Fruit fly (Drosophila melanogaster) whole organism, embryonic: ENCODE measurements around the gene CG13380.

Source experiments
- Atf6 ChIP-seq: fragments of 200-800 bp; sonication (Bioruptor generic); IDR thresholded peaks from 2 replicates; pipeline ENCODE4 v1.3.6; 2022; ENCODE audit warnings: missing biosample characterization, missing genetic modification characterization
- BEAF-32 ChIP-seq: fragments of 200-800 bp; sonication (Bioruptor generic); optimal IDR thresholded peaks from 3 replicates; lab custom pipeline; 2017; ENCODE audit warnings: missing biosample characterization, missing genetic modification characterization, mild to moderate bottlenecking, moderate library complexity, missing genetic modification reagents
- Bgb ChIP-seq: fragments of 200-800 bp; sonication (Bioruptor generic); IDR thresholded peaks from 2 replicates; pipeline ENCODE4 v1.3.6; 2022; ENCODE audit warnings: missing biosample characterization, missing genetic modification characterization; ENCODE audit not compliant: partially characterized antibody
- CG11093 ChIP-seq: fragments of 200-800 bp; sonication (Bioruptor generic); IDR thresholded peaks from 3 replicates; pipeline ENCODE4 v1.3.6; 2022; ENCODE audit warnings: missing biosample characterization, missing genetic modification characterization
- CG11247 ChIP-seq: fragments of 200-800 bp; sonication (Bioruptor generic); IDR thresholded peaks from 2 replicates; pipeline ENCODE4 v1.3.6; 2022; ENCODE audit warnings: missing biosample characterization, missing genetic modification characterization
- CG11723 ChIP-seq: fragments of 200-800 bp; sonication (Bioruptor generic); optimal IDR thresholded peaks from 2 replicates; lab custom pipeline; 2017; ENCODE audit warnings: missing biosample characterization, mild to moderate bottlenecking, missing genetic modification characterization
- CG12744 ChIP-seq: fragments of 200-800 bp; sonication (Bioruptor generic); optimal IDR thresholded peaks from 2 replicates; lab custom pipeline; 2016; ENCODE audit warnings: missing biosample characterization, missing genetic modification characterization
- CG14710 ChIP-seq: fragments of 200-800 bp; sonication (Bioruptor generic); optimal IDR thresholded peaks from 3 replicates; lab custom pipeline; 2019; ENCODE audit warnings: missing biosample characterization, mild to moderate bottlenecking, missing genetic modification characterization, moderate library complexity
- CG1603 ChIP-seq: fragments of 200-800 bp; sonication (Bioruptor generic); optimal IDR thresholded peaks from 2 replicates; lab custom pipeline; 2019; ENCODE audit warnings: missing biosample characterization, mild to moderate bottlenecking, missing genetic modification characterization, moderate library complexity
- CG16813 ChIP-seq: fragments of 200-800 bp; sonication (Bioruptor generic); IDR thresholded peaks from 3 replicates; pipeline ENCODE4 v1.3.6; 2022; ENCODE audit warnings: missing biosample characterization, missing genetic modification characterization; ENCODE audit not compliant: partially characterized antibody
- CG17829 ChIP-seq: fragments of 200-800 bp; optimal IDR thresholded peaks from 2 replicates; lab custom pipeline; 2019; ENCODE audit warnings: missing biosample characterization, mild to moderate bottlenecking, missing genetic modification characterization, moderate library complexity
- CG2116 ChIP-seq: fragments of 200-800 bp; sonication (Bioruptor generic); optimal IDR thresholded peaks from 3 replicates; lab custom pipeline; 2018; ENCODE audit warnings: missing biosample characterization, mild to moderate bottlenecking, missing genetic modification characterization
- CG2199 ChIP-seq: fragments of 200-800 bp; sonication (Bioruptor generic); IDR thresholded peaks from 3 replicates; pipeline ENCODE4 v1.3.6; 2022; ENCODE audit warnings: missing biosample characterization, missing genetic modification characterization
- CG34422 ChIP-seq: fragments of 200-800 bp; sonication (Bioruptor generic); IDR thresholded peaks from 3 replicates; pipeline ENCODE4 v1.3.6; 2022; ENCODE audit warnings: missing biosample characterization, missing genetic modification characterization
- CG3847 ChIP-seq: fragments of 200-800 bp; sonication (Bioruptor generic); IDR thresholded peaks from 2 replicates; pipeline ENCODE4 v1.3.6; 2022; ENCODE audit warnings: missing biosample characterization, missing genetic modification characterization
- CG4617 ChIP-seq: fragments of 200-800 bp; sonication (Bioruptor generic); optimal IDR thresholded peaks from 3 replicates; lab custom pipeline; 2016; ENCODE audit warnings: missing biosample characterization, missing genetic modification characterization, borderline replicate concordance
- CG6791 ChIP-seq: fragments of 200-800 bp; sonication (Bioruptor generic); IDR thresholded peaks from 3 replicates; pipeline ENCODE4 v1.3.6; 2022; ENCODE audit warnings: missing biosample characterization, missing genetic modification characterization; ENCODE audit not compliant: partially characterized antibody
- CG8944 ChIP-seq: fragments of 200-800 bp; sonication (Bioruptor generic); optimal IDR thresholded peaks from 3 replicates; lab custom pipeline; 2016; ENCODE audit warnings: missing biosample characterization, missing genetic modification characterization
- CG9797 ChIP-seq: fragments of 200-800 bp; sonication (Bioruptor generic); optimal IDR thresholded peaks from 3 replicates; lab custom pipeline; 2018; ENCODE audit warnings: missing biosample characterization, mild to moderate bottlenecking, missing genetic modification characterization
- CTCF ChIP-seq: fragments of 200-800 bp; sonication (Bioruptor generic); optimal IDR thresholded peaks from 2 replicates; lab custom pipeline; 2017; ENCODE audit warnings: missing biosample characterization, mild to moderate bottlenecking, missing genetic modification characterization, moderate library complexity
- Hey ChIP-seq: fragments of 200-800 bp; sonication (Bioruptor generic); optimal IDR thresholded peaks from 3 replicates; lab custom pipeline; 2018; ENCODE audit warnings: missing biosample characterization, mild to moderate bottlenecking, missing genetic modification characterization
- HmgD ChIP-seq: fragments of 200-800 bp; sonication (Bioruptor generic); optimal IDR thresholded peaks from 3 replicates; lab custom pipeline; 2016; ENCODE audit warnings: missing biosample characterization, missing genetic modification characterization
- HmgZ ChIP-seq: fragments of 200-800 bp; sonication (Bioruptor generic); optimal IDR thresholded peaks from 2 replicates; lab custom pipeline; 2018; ENCODE audit warnings: missing biosample characterization, mild to moderate bottlenecking, missing genetic modification characterization
- Med ChIP-seq: fragments of 200-800 bp; sonication (Bioruptor generic); peaks from one replicate; lab custom pipeline; 2016; ENCODE audit warnings: missing biosample characterization, missing genetic modification characterization, mild to moderate bottlenecking, inconsistent platforms, moderate library complexity
- Myb ChIP-seq: fragments of 200-800 bp; sonication (Bioruptor generic); optimal IDR thresholded peaks from 2 replicates; lab custom pipeline; 2016; ENCODE audit warnings: missing biosample characterization, missing genetic modification characterization
- Opbp ChIP-seq: fragments of 200-800 bp; sonication (Bioruptor generic); IDR thresholded peaks from 3 replicates; pipeline ENCODE4 v1.3.6; 2022; ENCODE audit warnings: missing biosample characterization, missing genetic modification characterization; ENCODE audit not compliant: partially characterized antibody
- PHDP ChIP-seq: fragments of 200-800 bp; sonication (Bioruptor generic); optimal IDR thresholded peaks from 3 replicates; lab custom pipeline; 2018; ENCODE audit warnings: missing biosample characterization, mild to moderate bottlenecking, missing genetic modification characterization, moderate library complexity
- Poxn ChIP-seq: fragments of 200-800 bp; sonication (Bioruptor generic); IDR thresholded peaks from 2 replicates; pipeline ENCODE4 v1.3.6; 2022; ENCODE audit warnings: missing biosample characterization, missing genetic modification characterization
- Rfx ChIP-seq: fragments of 200-800 bp; sonication (Bioruptor generic); IDR thresholded peaks from 2 replicates; pipeline ENCODE4 v1.3.6; 2022; ENCODE audit warnings: missing biosample characterization, missing genetic modification characterization
- Sry-δ ChIP-seq: fragments of 200-800 bp; sonication (Bioruptor generic); optimal IDR thresholded peaks from 2 replicates; lab custom pipeline; 2016; ENCODE audit warnings: missing biosample characterization, missing genetic modification characterization
- YL-1 ChIP-seq: fragments of 200-800 bp; sonication (Bioruptor generic); optimal IDR thresholded peaks from 3 replicates; lab custom pipeline; 2017; ENCODE audit warnings: missing biosample characterization, mild to moderate bottlenecking, missing genetic modification characterization
- aop ChIP-seq: fragments of 200-800 bp; sonication (Bioruptor generic); IDR thresholded peaks from 2 replicates; pipeline ENCODE4 v1.3.6; 2022; ENCODE audit warnings: missing biosample characterization, missing genetic modification characterization
- ap ChIP-seq: fragments of 200-800 bp; sonication (Bioruptor generic); IDR thresholded peaks from 2 replicates; pipeline ENCODE4 v1.3.6; 2022; ENCODE audit warnings: missing biosample characterization, missing genetic modification characterization
- ato ChIP-seq: fragments of 200-800 bp; sonication (Bioruptor generic); IDR thresholded peaks from 2 replicates; pipeline ENCODE4 v1.3.6; 2022; ENCODE audit warnings: missing biosample characterization, missing genetic modification characterization; ENCODE audit not compliant: partially characterized antibody
- bbx ChIP-seq: fragments of 200-800 bp; sonication (Bioruptor generic); IDR thresholded peaks from 2 replicates; pipeline ENCODE4 v1.3.6; 2022; ENCODE audit warnings: missing biosample characterization, missing genetic modification characterization; ENCODE audit not compliant: partially characterized antibody
- bowl ChIP-seq: fragments of 200-800 bp; sonication (Bioruptor generic); IDR thresholded peaks from 2 replicates; pipeline ENCODE4 v1.3.6; 2022; ENCODE audit warnings: missing biosample characterization, missing genetic modification characterization
- chinmo ChIP-seq: fragments of 200-800 bp; sonication (Bioruptor generic); IDR thresholded peaks from 4 replicates; pipeline ENCODE4 v1.3.6; 2022; ENCODE audit warnings: missing biosample characterization, missing genetic modification characterization; ENCODE audit not compliant: partially characterized antibody
- ci ChIP-seq: fragments of 200-800 bp; sonication (Bioruptor generic); IDR thresholded peaks from 3 replicates; pipeline ENCODE4 v1.3.6; 2022; ENCODE audit warnings: missing biosample characterization, missing genetic modification characterization
- crp ChIP-seq, 2 experiments: fragments of 200-800 bp; sonication (Bioruptor generic); optimal IDR thresholded peaks; 2 replicates in 1 of 2; 3 replicates in 1 of 2; lab custom pipeline; 2017; ENCODE audit warnings: missing biosample characterization in 2 of 2, missing genetic modification characterization in 2 of 2, mild to moderate bottlenecking in 1 of 2, moderate library complexity in 1 of 2
- dati ChIP-seq: fragments of 200-800 bp; sonication (Bioruptor generic); IDR thresholded peaks from 2 replicates; pipeline ENCODE4 v1.3.6; 2022; ENCODE audit warnings: missing biosample characterization, missing genetic modification characterization
- en ChIP-seq: fragments of 200-800 bp; sonication (Bioruptor generic); optimal IDR thresholded peaks from 2 replicates; lab custom pipeline; 2016; ENCODE audit warnings: missing biosample characterization, missing genetic modification characterization
- fd102C ChIP-seq: fragments of 200-800 bp; sonication (Bioruptor generic); optimal IDR thresholded peaks from 2 replicates; lab custom pipeline; 2018; ENCODE audit warnings: missing biosample characterization, mild to moderate bottlenecking, missing genetic modification characterization, moderate library complexity
- gfzf ChIP-seq: fragments of 200-800 bp; sonication (Bioruptor generic); optimal IDR thresholded peaks from 2 replicates; lab custom pipeline; 2016; ENCODE audit warnings: missing biosample characterization, mild to moderate bottlenecking, missing genetic modification characterization, moderate library complexity
- gt ChIP-seq: fragments of 200-800 bp; sonication (Bioruptor generic); IDR thresholded peaks from 2 replicates; pipeline ENCODE4 v1.3.6; 2022; ENCODE audit warnings: missing biosample characterization, missing genetic modification characterization
- nerfin-1 ChIP-seq: fragments of 200-800 bp; sonication (Bioruptor generic); optimal IDR thresholded peaks from 3 replicates; lab custom pipeline; 2019; ENCODE audit warnings: missing biosample characterization, mild to moderate bottlenecking, missing genetic modification characterization, moderate library complexity
- salm ChIP-seq: fragments of 200-800 bp; sonication (Bioruptor generic); optimal IDR thresholded peaks from 2 replicates; lab custom pipeline; 2018; ENCODE audit warnings: missing biosample characterization, mild to moderate bottlenecking, missing genetic modification characterization
- sens ChIP-seq: fragments of 200-800 bp; sonication (Bioruptor generic); peaks from one replicate; lab custom pipeline; 2016; ENCODE audit warnings: missing biosample characterization, missing genetic modification characterization
- slou ChIP-seq: fragments of 200-800 bp; sonication (Bioruptor generic); optimal IDR thresholded peaks from 3 replicates; lab custom pipeline; 2016; ENCODE audit warnings: missing biosample characterization, missing genetic modification characterization
- sna ChIP-seq: fragments of 200-800 bp; sonication (Bioruptor generic); IDR thresholded peaks from 2 replicates; pipeline ENCODE4 v1.3.6; 2022; ENCODE audit warnings: missing biosample characterization, missing genetic modification characterization; ENCODE audit not compliant: partially characterized antibody
- stwl ChIP-seq: fragments of 200-800 bp; sonication (Bioruptor generic); optimal IDR thresholded peaks from 3 replicates; lab custom pipeline; 2018; ENCODE audit warnings: missing biosample characterization, mild to moderate bottlenecking, missing genetic modification characterization, moderate library complexity

CG13380 gene

dm6 chr3L:18667115-18667514 is 49.4 kb upstream of the CG13380 start, which contains the start of gene CG42495 (continued):
- TF ChIP-seq crp (GFP tag; optimal IDR thresholded peaks at IDR 0.05; lab: Kevin White, UChicago) (peak; percentile 93 to 99), CG4617 (no peak), bbx (GFP tag; lab: Robert Waterston, UW) (peak; percentile 22; the same call in 1 of the 2 replicates), CG17829 (tag; lab: Kevin White, UChicago) (peak; percentile 10), Sry-δ (GFP tag; lab: Kevin White, UChicago) (peak; percentile 24), bowl (GFP tag; lab: Robert Waterston, UW) (no peak), CG6791 (GFP tag; lab: Robert Waterston, UW) (peak; percentile 56; the same call in 1 of the 3 replicates), ap (GFP tag; lab: Robert Waterston, UW) (no peak), Bgb (GFP tag; lab: Robert Waterston, UW) (peak; percentile 35; the same call in 1 of the 2 replicates), CG1603 (peak; percentile 72), CG11723 (GFP tag; lab: Kevin White, UChicago) (no peak), salm (tag; lab: Kevin White, UChicago) (no peak), CG16813 (GFP tag; lab: Robert Waterston, UW) (0 out of 3 replicates have a peak, but pooled peaks have one; percentile 34), CTCF (GFP tag; lab: Kevin White, UChicago) (peak; percentile 97), CG2116 (peak; percentile 28), aop (GFP tag; lab: Robert Waterston, UW) (no peak), BEAF-32 (GFP tag; lab: Kevin White, UChicago) (peak; percentile 22), Rfx (GFP tag; lab: Robert Waterston, UW) (0 out of 2 replicates have a peak, but pooled peaks have one; percentile 44), gt (GFP tag; lab: Robert Waterston, UW) (no peak), sens (peak; percentile 82), Opbp (GFP tag; lab: Robert Waterston, UW) (peak; percentile 46; the same call in 2 of the 3 replicates), en (GFP tag; lab: Kevin White, UChicago) (no peak), CG12744 (GFP tag; lab: Kevin White, UChicago) (no peak), fd102C (GFP tag; lab: Kevin White, UChicago) (no peak), CG8944 (GFP tag; lab: Kevin White, UChicago) (no peak), Med (GFP tag; lab: Kevin White, UChicago) (peak; percentile 66), ci (peak; percentile 51; the same call in 1 of the 3 replicates), CG3847 (peak; percentile 36; the same call in 1 of the 2 replicates), CG34422 (GFP tag; lab: Robert Waterston, UW) (peak; percentile 13; the same call in 1 of the 3 replicates), chinmo (GFP tag; lab: Robert Waterston, UW) (no peak), CG9797 (peak; percentile 7), gfzf (GFP tag; lab: Kevin White, UChicago) (peak; percentile 22), ato (GFP tag; lab: Robert Waterston, UW) (0 out of 2 replicates have a peak, but pooled peaks have one; percentile 20), dati (GFP tag; lab: Robert Waterston, UW) (no peak), HmgD (peak; percentile 16), CG2199 (0 out of 3 replicates have a peak, but pooled peaks have one; percentile 12), sna (GFP tag; lab: Robert Waterston, UW) (0 out of 2 replicates have a peak, but pooled peaks have one; percentile 34), Atf6 (GFP tag; lab: Robert Waterston, UW) (peak; percentile 27; the same call in 1 of the 2 replicates), slou (GFP tag; lab: Kevin White, UChicago) (no peak), Poxn (no peak), PHDP (tag; lab: Kevin White, UChicago) (no peak), stwl (tag; lab: Kevin White, UChicago) (peak; percentile 74), CG11093 (GFP tag; lab: Robert Waterston, UW) (no peak), CG14710 (tag; lab: Kevin White, UChicago) (peak; percentile 25), Myb (peak; percentile 41), YL-1 (GFP tag; lab: Kevin White, UChicago) (peak; percentile 61), CG11247 (GFP tag; lab: Robert Waterston, UW) (no peak), Hey (tag; lab: Kevin White, UChicago) (no peak), nerfin-1 (tag; lab: Kevin White, UChicago) (peak; percentile 30), HmgZ (peak; percentile 18)
